Worm (Caenorhabditis elegans): ENCODE data around the gene C26E1.1.

C26E1.1 gene

ce11 chrV:13312210-13312676, 14.9 kb downstream of the C26E1.1 start, which contains the start of gene nasp-2:
TSS of gene nasp-2 (minus strand) at chrV:13312260.
- no peak for TF ChIP-seq nhr-129 (tag; optimal IDR thresholded peaks at IDR 0.05)
- peak; percentile 57 for TF ChIP-seq gmeb-1 (tag; optimal IDR thresholded peaks at IDR 0.05)
- no peak for TF ChIP-seq elt-3 (tag; optimal IDR thresholded peaks at IDR 0.05)
- no peak for TF ChIP-seq blmp-1 (tag; optimal IDR thresholded peaks at IDR 0.05; ENCODE audit: insufficient read depth)

DNA sequence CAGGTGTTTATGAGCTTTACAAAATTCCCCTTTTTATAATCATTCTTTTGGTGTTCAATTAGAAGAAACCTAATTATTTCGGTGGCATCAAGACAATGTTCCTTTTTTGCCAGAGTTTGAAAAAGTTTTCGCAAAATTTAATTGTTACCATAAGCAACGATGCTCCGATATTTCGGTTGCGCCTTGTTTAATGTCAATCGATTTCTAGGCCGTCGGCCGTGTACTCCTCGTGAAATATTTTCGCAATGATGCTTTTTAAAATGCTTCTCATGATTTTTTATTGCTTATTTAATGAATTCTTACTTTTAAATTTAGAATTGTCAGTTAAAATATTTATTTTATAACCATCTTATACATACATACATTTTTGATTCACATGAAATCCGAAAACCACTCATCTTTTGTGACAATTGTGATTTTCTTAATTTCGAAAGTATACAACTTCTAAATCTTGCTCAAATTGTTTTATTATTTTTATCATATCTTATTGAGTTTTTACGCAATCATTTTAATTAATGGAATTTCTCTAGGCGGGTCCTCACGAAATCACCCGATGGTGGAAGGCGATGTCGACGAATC, 15.8 kb downstream of the C26E1.1 start, which contains the start of gene C50B6.3:
C50B6.3 (plus strand) TSS at position 529 of the 579 bp plus-strand sequence.
- TF ChIP-seq Y55F3AM.14 (GFP tag; optimal IDR thresholded peaks at IDR 0.05) (no peak), gmeb-1 (tag; optimal IDR thresholded peaks at IDR 0.05) (peak; percentile 85), zag-1 (tag; optimal IDR thresholded peaks at IDR 0.05) (no peak), ztf-4 (tag; optimal IDR thresholded peaks at IDR 0.05) (peak; percentile 47), sma-9 (GFP tag; optimal IDR thresholded peaks at IDR 0.05) (peak; percentile 97), sma-9 (tag; optimal IDR thresholded peaks at IDR 0.05) (no peak), egl-27 (tag; optimal IDR thresholded peaks at IDR 0.05) (peak; percentile 21), ceh-16 (tag; optimal IDR thresholded peaks at IDR 0.05) (peak; percentile 65), peb-1 (tag; optimal IDR thresholded peaks at IDR 0.05) (no peak), snpc-4 (tag; optimal IDR thresholded peaks at IDR 0.05) (peak; percentile 77), lin-13 (GFP tag; optimal IDR thresholded peaks at IDR 0.05) (peak; percentile 73), unc-39 (tag; optimal IDR thresholded peaks at IDR 0.05) (no peak), mab-5 (tag; optimal IDR thresholded peaks at IDR 0.05) (peak; percentile 51), nhr-25 (tag; optimal IDR thresholded peaks at IDR 0.05) (no peak), elt-3 (tag; optimal IDR thresholded peaks at IDR 0.05) (no peak), nhr-237 (tag; optimal IDR thresholded peaks at IDR 0.05) (no peak), ztf-1 (GFP tag; conservative IDR thresholded peaks at IDR 0.05) (no peak), dmd-4 (tag; optimal IDR thresholded peaks at IDR 0.05) (no peak), skn-1 (tag; optimal IDR thresholded peaks at IDR 0.05) (no peak), aly-2 (tag; optimal IDR thresholded peaks at IDR 0.05) (no peak), sma-3 (GFP tag; optimal IDR thresholded peaks at IDR 0.05) (peak; percentile 93), unc-62 (GFP tag; optimal IDR thresholded peaks at IDR 0.05) (no peak), nhr-77 (tag; optimal IDR thresholded peaks at IDR 0.05) (no peak), elt-1 (tag; optimal IDR thresholded peaks at IDR 0.05) (no peak), lin-11 (tag; optimal IDR thresholded peaks at IDR 0.05) (peak; percentile 55), nhr-23 (tag; optimal IDR thresholded peaks at IDR 0.05) (no peak), R02D3.7 (tag; optimal IDR thresholded peaks at IDR 0.05) (peak; percentile 14), mbf-1 (tag; optimal IDR thresholded peaks at IDR 0.05) (no peak), nhr-129 (tag; optimal IDR thresholded peaks at IDR 0.05) (no peak), nhr-21 (tag; optimal IDR thresholded peaks at IDR 0.05) (peak; percentile 58), lsy-2 (tag; optimal IDR thresholded peaks at IDR 0.05) (peak; percentile 80 to 92), lin-39 (tag; optimal IDR thresholded peaks at IDR 0.05) (no peak), F13H6.1 (tag; optimal IDR thresholded peaks at IDR 0.05) (peak; percentile 80), alr-1 (tag; optimal IDR thresholded peaks at IDR 0.05) (no peak), fos-1 (tag; optimal IDR thresholded peaks at IDR 0.05) (peak; percentile 53), ZK546.5 (tag; optimal IDR thresholded peaks at IDR 0.05) (no peak), C34F6.9 (tag; optimal IDR thresholded peaks at IDR 0.05) (peak; percentile 86), unc-55 (GFP tag; optimal IDR thresholded peaks at IDR 0.05) (no peak), blmp-1 (tag; optimal IDR thresholded peaks at IDR 0.05; ENCODE audit: insufficient read depth) (peak; percentile 37), sem-4 (tag; optimal IDR thresholded peaks at IDR 0.05) (peak; percentile 79), nhr-6 (tag; optimal IDR thresholded peaks at IDR 0.05) (no peak), mdl-1 (tag; optimal IDR thresholded peaks at IDR 0.05) (no peak), ceh-82 (tag; optimal IDR thresholded peaks at IDR 0.05) (no peak), nhr-10 (tag; optimal IDR thresholded peaks at IDR 0.05) (no peak), ztf-11 (tag; optimal IDR thresholded peaks at IDR 0.05) (no peak), crh-2 (tag; optimal IDR thresholded peaks at IDR 0.05) (peak; percentile 76), nhr-11 (tag; optimal IDR thresholded peaks at IDR 0.05) (no peak), nhr-12 (tag; optimal IDR thresholded peaks at IDR 0.05) (no peak), ama-1 (optimal IDR thresholded peaks at IDR 0.05) (no peak)

All from whole organism, L2 larva.